Worm (Caenorhabditis elegans) whole organism, early embryonic: Measurements from ENCODE around the gene F20G2.3.

Source experiments
- B0310.2 ChIP-seq: sonication (generic microtip); optimal IDR thresholded peaks from 2 replicates; lab custom pipeline; 2016; ENCODE audit warnings: mild to moderate bottlenecking, missing genetic modification characterization, missing compliant biosample characterization
- ama-1 ChIP-seq: fragments of 150-350 bp; optimal IDR thresholded peaks from 2 replicates; lab custom pipeline; 2014
- ets-7 ChIP-seq: sonication (generic microtip); optimal IDR thresholded peaks from 2 replicates; lab custom pipeline; 2016; ENCODE audit warnings: missing genotype, missing genetic modification characterization, missing compliant biosample characterization
- scrt-1 ChIP-seq: fragments of 200-800 bp; sonication (Bioruptor generic); IDR thresholded peaks from 2 replicates; pipeline ENCODE4 v1.3.6; 2022; ENCODE audit warnings: missing genetic modification characterization, missing compliant biosample characterization

ce11 chrV:13785767-13786166 is 17.5 kb upstream of the F20G2.3 start:
- TF ChIP-seq ama-1 (lab: Kevin White, UChicago) = no peak
- no peak for TF ChIP-seq scrt-1 (GFP tag; lab: Robert Waterston, UW)
- TF ChIP-seq ets-7 (tag; lab: Kevin White, UChicago) = no peak
- no peak for TF ChIP-seq B0310.2 (tag; lab: Kevin White, UChicago)
